Fruit fly (Drosophila melanogaster): ENCODE measurements around the gene Klp98A.

Gene Klp98A

DNA sequence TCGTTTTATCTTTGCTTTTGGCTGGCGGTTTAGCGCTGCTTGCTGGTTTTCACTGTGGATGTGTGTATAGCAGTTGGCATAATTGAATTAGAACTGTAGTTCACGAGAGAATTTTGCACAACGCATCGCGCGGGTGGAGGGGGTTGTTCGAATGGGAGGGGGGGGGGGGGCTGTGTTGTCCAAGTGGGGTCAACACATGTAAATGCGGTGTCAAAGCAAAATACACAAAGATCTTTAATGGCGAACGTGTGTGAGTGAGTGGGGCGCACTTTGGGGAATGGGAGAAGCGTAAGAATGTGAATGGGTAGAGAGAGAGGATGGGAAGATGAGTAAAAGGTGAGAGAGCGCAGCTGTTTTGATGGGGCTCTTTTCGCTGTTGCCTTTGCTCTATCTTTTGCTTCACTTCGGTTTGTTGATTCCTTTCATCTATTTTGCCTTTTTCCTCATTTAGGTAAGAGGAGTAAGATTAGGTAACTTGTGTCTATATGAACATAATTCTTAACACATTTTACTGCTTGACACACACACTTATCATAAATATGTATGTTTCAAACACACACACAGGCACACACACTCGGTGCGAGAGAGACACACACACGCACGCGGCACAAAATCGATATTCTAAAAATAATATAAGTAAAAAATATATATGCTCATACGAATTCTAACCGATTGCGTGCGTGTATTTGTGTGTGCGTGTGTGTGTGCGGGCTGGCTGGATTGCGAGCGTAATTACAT is 21.5 kb upstream of the Klp98A start (continued):
- no peak for TF ChIP-seq CG7556 (GFP tag; optimal IDR thresholded peaks at IDR 0.05)
- TF ChIP-seq CG9609 (GFP tag; optimal IDR thresholded peaks at IDR 0.05): no peak
- TF ChIP-seq Hand (GFP tag; optimal IDR thresholded peaks at IDR 0.05): no peak
- no peak for TF ChIP-seq kni (GFP tag; optimal IDR thresholded peaks at IDR 0.05)
- no peak for TF ChIP-seq CG8290 (GFP tag; optimal IDR thresholded peaks at IDR 0.05)
- peak in 1 of 2 experiments; percentile 18 for TF ChIP-seq CG8290 (tag; optimal IDR thresholded peaks at IDR 0.05)
- no peak for TF ChIP-seq CG7987 (GFP tag; optimal IDR thresholded peaks at IDR 0.05)
- no peak for TF ChIP-seq CG4617 (GFP tag; optimal IDR thresholded peaks at IDR 0.05; ENCODE audit: borderline replicate concordance)
- no peak for TF ChIP-seq CG4730 (GFP tag; IDR thresholded peaks at IDR 0.05)
- no peak for TF ChIP-seq NFAT (GFP tag; IDR thresholded peaks at IDR 0.05)
- no peak for TF ChIP-seq MTF-1 (GFP tag; optimal IDR thresholded peaks at IDR 0.05; ENCODE audit: borderline replicate concordance)
- TF ChIP-seq CG16779 (GFP tag; IDR thresholded peaks at IDR 0.05): no peak
- TF ChIP-seq rib (GFP tag; IDR thresholded peaks at IDR 0.05): peak; percentile 70; the same call in 1 of the 2 replicates
- no peak for TF ChIP-seq Fer1 (GFP tag; optimal IDR thresholded peaks at IDR 0.05)
- TF ChIP-seq B-H2 (GFP tag; optimal IDR thresholded peaks at IDR 0.05): no peak
- no peak for TF ChIP-seq CG4328 (GFP tag; optimal IDR thresholded peaks at IDR 0.05)
- TF ChIP-seq shn (GFP tag; optimal IDR thresholded peaks at IDR 0.05): no peak
- no peak for TF ChIP-seq pb (GFP tag; optimal IDR thresholded peaks at IDR 0.05)
- TF ChIP-seq wek (GFP tag; optimal IDR thresholded peaks at IDR 0.05): no peak
- TF ChIP-seq lab (GFP tag; optimal IDR thresholded peaks at IDR 0.05): peak; percentile 5
- no peak for TF ChIP-seq H2.0 (GFP tag; IDR thresholded peaks at IDR 0.05)
- peak; percentile 90 for TF ChIP-seq onecut (GFP tag; IDR thresholded peaks at IDR 0.05)
- TF ChIP-seq CG12071 (GFP tag; optimal IDR thresholded peaks at IDR 0.05): no peak
- TF ChIP-seq CG1233 (GFP tag; optimal IDR thresholded peaks at IDR 0.05): peak; percentile 7
- TF ChIP-seq Pdp1 (GFP tag; optimal IDR thresholded peaks at IDR 0.05): peak in 1 of 2 experiments; percentile 85
- TF ChIP-seq CG6791 (GFP tag; IDR thresholded peaks at IDR 0.05; ENCODE audit: partially characterized antibody): 0 out of 3 replicates have a peak, but pooled peaks have one; percentile 26
- TF ChIP-seq Atf-2 (GFP tag; optimal IDR thresholded peaks at IDR 0.05): no peak
- no peak for TF ChIP-seq lmd (GFP tag; IDR thresholded peaks at IDR 0.05)
- no peak for TF ChIP-seq YL-1 (GFP tag; optimal IDR thresholded peaks at IDR 0.05)
- peak; percentile 65 for TF ChIP-seq sd (tag; optimal IDR thresholded peaks at IDR 0.05)
- no peak for TF ChIP-seq CG5180 (GFP tag; optimal IDR thresholded peaks at IDR 0.05)
- TF ChIP-seq crol (GFP tag; IDR thresholded peaks at IDR 0.05): peak; percentile 89
- no peak for TF ChIP-seq Bdp1 (GFP tag; optimal IDR thresholded peaks at IDR 0.05)
- no peak for TF ChIP-seq sens-2 (GFP tag; IDR thresholded peaks at IDR 0.05)
- no peak for TF ChIP-seq fru (optimal IDR thresholded peaks at IDR 0.05)
- peak; percentile 19 for TF ChIP-seq psq (GFP tag; optimal IDR thresholded peaks at IDR 0.05)
- TF ChIP-seq pnt (GFP tag; optimal IDR thresholded peaks at IDR 0.05): no peak
- TF ChIP-seq CoRest (tag; optimal IDR thresholded peaks at IDR 0.05): no peak
- TF ChIP-seq Tbp (GFP tag; optimal IDR thresholded peaks at IDR 0.05): no peak
- no peak for TF ChIP-seq unpg (GFP tag; optimal IDR thresholded peaks at IDR 0.05)
- no peak for TF ChIP-seq Mes4 (GFP tag; optimal IDR thresholded peaks at IDR 0.05)
- peak; percentile 41 for TF ChIP-seq CG10543 (GFP tag; optimal IDR thresholded peaks at IDR 0.05)
- TF ChIP-seq CG11723 (GFP tag; optimal IDR thresholded peaks at IDR 0.05): no peak
- TF ChIP-seq Sry-β (GFP tag; optimal IDR thresholded peaks at IDR 0.05): no peak
- no peak for TF ChIP-seq CG1529 (GFP tag; optimal IDR thresholded peaks at IDR 0.05)
- no peak for TF ChIP-seq Mrtf (GFP tag; IDR thresholded peaks at IDR 0.05)
- no peak for TF ChIP-seq B-H1 (GFP tag; IDR thresholded peaks at IDR 0.05)
- no peak for TF ChIP-seq Ravus (GFP tag; IDR thresholded peaks at IDR 0.05)
- no peak for TF ChIP-seq Xrp1 (GFP tag; IDR thresholded peaks at IDR 0.05)
- TF ChIP-seq sob (GFP tag; IDR thresholded peaks at IDR 0.05): 0 out of 2 replicates have a peak, but pooled peaks have one; percentile 10
